Worm (Caenorhabditis elegans): ENCODE data around the gene clec-202.

ce11 chrIV:17382029-17382428, 20.8 kb downstream of the clec-202 start, which contains the start of gene C30H6.8:
- TF ChIP-seq cog-1 (tag; optimal IDR thresholded peaks at IDR 0.05) (no peak), flt-1 (GFP tag; IDR thresholded peaks at IDR 0.05) (no peak), klf-2 (GFP tag; conservative IDR thresholded peaks at IDR 0.05) (no peak), med-1 (GFP tag; optimal IDR thresholded peaks at IDR 0.05; ENCODE audit: insufficient read depth) (no peak), T22C8.4 (GFP tag; IDR thresholded peaks at IDR 0.05) (no peak), ztf-23 (GFP tag; IDR thresholded peaks at IDR 0.05) (no peak), ztf-29 (GFP tag; IDR thresholded peaks at IDR 0.05) (no peak), tab-1 (GFP tag; IDR thresholded peaks at IDR 0.05) (no peak), ref-1 (GFP tag; conservative IDR thresholded peaks at IDR 0.05) (no peak)
